Fruit fly (Drosophila melanogaster): Measurements from ENCODE around the gene CG12506.

The CG12506 gene

DNA sequence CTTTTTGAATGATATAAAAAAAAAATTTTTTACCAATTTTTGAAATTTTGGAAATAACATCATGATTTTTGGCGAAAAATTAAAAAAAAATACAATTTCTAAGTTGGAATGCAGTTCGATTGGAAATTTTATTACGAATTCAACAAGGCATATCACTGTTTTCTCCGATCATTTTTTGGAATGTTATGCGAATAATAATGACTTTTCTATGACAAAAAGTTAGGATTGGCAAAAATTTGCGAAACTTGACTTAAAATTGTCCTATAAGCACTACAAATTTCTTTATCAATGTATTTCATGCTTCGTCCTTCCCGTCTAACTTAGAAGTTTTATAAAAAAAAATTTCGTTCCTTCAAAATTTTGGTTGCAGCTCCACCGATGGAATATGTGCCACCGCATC is 10.7 kb downstream of the CG12506 start, which contains the start of gene CG3544:
Gene CG3544, plus strand, starts transcription at position 301 of the 400 bp plus-strand sequence.
- TF ChIP-seq MESR4 (GFP tag; optimal IDR thresholded peaks at IDR 0.05) (no peak), gce (GFP tag; IDR thresholded peaks at IDR 0.05) (no peak), CG14710 (tag; optimal IDR thresholded peaks at IDR 0.05) (no peak), Atf-2 (GFP tag; optimal IDR thresholded peaks at IDR 0.05) (no peak), CG10565 (GFP tag; optimal IDR thresholded peaks at IDR 0.05) (no peak), bcd (GFP tag; optimal IDR thresholded peaks at IDR 0.05) (no peak), zfh1 (GFP tag; IDR thresholded peaks at IDR 0.05) (no peak), Stat92E (GFP tag; optimal IDR thresholded peaks at IDR 0.05) (no peak), CG8388 (GFP tag; optimal IDR thresholded peaks at IDR 0.05) (no peak), CG34376 (GFP tag; optimal IDR thresholded peaks at IDR 0.05) (no peak), B-H1 (GFP tag; IDR thresholded peaks at IDR 0.05) (no peak), CG11696 (GFP tag; IDR thresholded peaks at IDR 0.05) (no peak), CG8281 (tag; optimal IDR thresholded peaks at IDR 0.05) (no peak), CG34224 (GFP tag; IDR thresholded peaks at IDR 0.05; ENCODE audit: partially characterized antibody) (no peak), Rx (GFP tag; IDR thresholded peaks at IDR 0.05) (no peak), caup (GFP tag; optimal IDR thresholded peaks at IDR 0.05; ENCODE audit: severe bottlenecking) (no peak), Nf-YB (GFP tag; optimal IDR thresholded peaks at IDR 0.05) (no peak), CG13424 (tag; optimal IDR thresholded peaks at IDR 0.05) (no peak)

DNA sequence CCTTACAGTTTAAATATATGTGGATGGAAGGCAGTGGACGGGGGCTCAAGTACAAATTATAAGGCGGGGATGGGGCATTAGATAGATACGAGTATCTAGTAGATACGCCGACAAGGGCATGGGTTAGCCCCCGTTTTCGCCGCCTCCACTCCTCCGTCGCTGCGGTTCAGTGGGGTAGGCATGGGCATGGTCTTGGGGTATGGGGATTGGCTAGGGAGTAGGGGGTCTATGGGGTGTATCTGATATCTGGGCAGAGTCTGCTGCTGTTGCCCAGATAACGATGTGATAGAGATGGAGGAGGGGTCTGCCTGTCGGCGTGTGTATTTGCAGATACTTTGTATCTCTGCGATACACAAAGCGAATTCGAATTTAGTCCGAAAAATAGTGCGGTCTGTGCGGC is 16.6 kb downstream of the CG12506 start:
- TF ChIP-seq rib (GFP tag; IDR thresholded peaks at IDR 0.05) = 0 out of 2 replicates have a peak, but pooled peaks have one; percentile 14
- no peak for TF ChIP-seq H15 (GFP tag; IDR thresholded peaks at IDR 0.05)
- TF ChIP-seq CG15514 (GFP tag; optimal IDR thresholded peaks at IDR 0.05) = peak; percentile 5
- TF ChIP-seq CG10543 (GFP tag; optimal IDR thresholded peaks at IDR 0.05) = peak; percentile 38
- TF ChIP-seq Dbx (GFP tag; IDR thresholded peaks at IDR 0.05) = no peak
- TF ChIP-seq Adf1 (GFP tag; IDR thresholded peaks at IDR 0.05) = peak; percentile 30; the same call in 1 of the 2 replicates
- no peak for TF ChIP-seq CG17829 (tag; optimal IDR thresholded peaks at IDR 0.05)
- peak; percentile 75 for TF ChIP-seq mirr (GFP tag; optimal IDR thresholded peaks at IDR 0.05)
- TF ChIP-seq ftz-f1 (GFP tag; optimal IDR thresholded peaks at IDR 0.05) = peak; percentile 30
- TF ChIP-seq Hr78 (GFP tag; optimal IDR thresholded peaks at IDR 0.05) = peak in 1 of 2 experiments; percentile 49
- peak; percentile 65 for TF ChIP-seq GATAe (GFP tag; conservative IDR thresholded peaks at IDR 0.05)
- TF ChIP-seq CG10654 (GFP tag; optimal IDR thresholded peaks at IDR 0.05) = no peak
- no peak for TF ChIP-seq CG14667 (GFP tag; IDR thresholded peaks at IDR 0.05)
- no peak for TF ChIP-seq CG8290 (GFP tag; optimal IDR thresholded peaks at IDR 0.05)
- peak in 1 of 2 experiments; percentile 9 for TF ChIP-seq CG8290 (tag; optimal IDR thresholded peaks at IDR 0.05)
- TF ChIP-seq otp (GFP tag; IDR thresholded peaks at IDR 0.05) = 0 out of 3 replicates have a peak, but pooled peaks have one; percentile 4
- TF ChIP-seq sob (GFP tag; IDR thresholded peaks at IDR 0.05) = peak; percentile 41; the same call in 1 of the 2 replicates
- no peak for TF ChIP-seq ci (GFP tag; IDR thresholded peaks at IDR 0.05)
- TF ChIP-seq lab (GFP tag; optimal IDR thresholded peaks at IDR 0.05) = peak; percentile 43
- TF ChIP-seq sug (tag; optimal IDR thresholded peaks at IDR 0.05) = peak; percentile 55
- peak; percentile 72 for TF ChIP-seq crol (GFP tag; IDR thresholded peaks at IDR 0.05)

dm6 chr2L:790698-791097 is 17.4 kb downstream of the CG12506 start, which contains the start of gene Pkg21D:
Gene Pkg21D, minus strand, starts transcription at chr2L:790798.
- TF ChIP-seq Ravus (GFP tag; IDR thresholded peaks at IDR 0.05) = no peak
- TF ChIP-seq CG3163 (GFP tag; optimal IDR thresholded peaks at IDR 0.05) = peak; percentile 56
- no peak for TF ChIP-seq Deaf1 (tag; optimal IDR thresholded peaks at IDR 0.05)
- no peak for TF ChIP-seq H15 (GFP tag; IDR thresholded peaks at IDR 0.05)
- TF ChIP-seq CG10209 (GFP tag; optimal IDR thresholded peaks at IDR 0.05) = no peak
- peak in 1 of 2 experiments; percentile 23 for TF ChIP-seq Trl (optimal IDR thresholded peaks at IDR 0.05)
- no peak for TF ChIP-seq Trl (GFP tag; optimal IDR thresholded peaks at IDR 0.05)
